Worm (Caenorhabditis elegans): Measurements from ENCODE around the gene T05G5.4.

T05G5.4 gene

DNA sequence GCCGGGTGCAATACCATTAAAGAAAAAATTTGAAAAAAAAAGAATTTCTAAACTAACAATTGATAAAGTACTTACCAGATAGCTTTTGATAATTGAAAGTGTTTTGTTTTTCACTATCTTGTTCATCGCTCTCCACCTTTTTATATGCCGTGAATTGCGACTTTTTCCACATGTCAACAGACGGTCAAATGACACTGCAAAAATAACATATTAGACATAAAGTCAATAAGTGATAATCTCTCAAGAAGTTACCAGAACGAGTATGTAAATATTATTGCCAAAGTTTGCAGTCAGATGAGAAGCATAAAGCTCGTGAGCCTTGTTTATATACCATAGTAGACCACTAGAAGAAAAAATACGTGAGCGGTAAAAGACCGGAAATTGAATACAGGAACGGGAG is 12.9 kb upstream of the T05G5.4 start, which contains the start of gene dao-6:
dao-6 (minus strand) TSS at position 345 of the 400 bp plus-strand sequence.
- TF ChIP-seq daf-16 (GFP tag; optimal IDR thresholded peaks at IDR 0.05) (no peak), daf-16 (tag; optimal IDR thresholded peaks at IDR 0.05) (peak; percentile 62), nhr-10 (tag; optimal IDR thresholded peaks at IDR 0.05) (no peak)

DNA sequence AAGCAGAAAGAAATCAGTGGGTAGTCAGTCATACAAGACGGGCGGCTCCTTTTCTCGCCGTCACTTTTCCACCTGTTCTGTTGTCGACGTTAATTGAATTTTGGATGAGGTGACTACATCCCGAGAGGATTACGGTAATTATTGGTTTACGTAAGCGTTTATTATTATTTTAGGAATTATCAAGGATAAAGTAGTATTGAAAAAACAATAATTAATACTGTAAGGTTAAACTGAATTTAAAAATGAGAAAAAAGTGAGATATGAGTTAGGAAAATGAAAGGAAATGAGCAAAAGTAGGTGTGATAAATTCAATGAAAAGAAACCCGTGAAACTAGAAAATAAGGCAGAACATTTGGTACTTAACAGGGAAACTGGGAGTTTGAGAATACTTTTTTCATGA is 9.8 kb upstream of the T05G5.4 start, which contains the start of gene hlh-4:
hlh-4 (minus strand) TSS at position 101 of the 400 bp plus-strand sequence.
- no peak for TF ChIP-seq egl-27 (tag; optimal IDR thresholded peaks at IDR 0.05)
- no peak for TF ChIP-seq zfp-2 (tag; optimal IDR thresholded peaks at IDR 0.05)

DNA sequence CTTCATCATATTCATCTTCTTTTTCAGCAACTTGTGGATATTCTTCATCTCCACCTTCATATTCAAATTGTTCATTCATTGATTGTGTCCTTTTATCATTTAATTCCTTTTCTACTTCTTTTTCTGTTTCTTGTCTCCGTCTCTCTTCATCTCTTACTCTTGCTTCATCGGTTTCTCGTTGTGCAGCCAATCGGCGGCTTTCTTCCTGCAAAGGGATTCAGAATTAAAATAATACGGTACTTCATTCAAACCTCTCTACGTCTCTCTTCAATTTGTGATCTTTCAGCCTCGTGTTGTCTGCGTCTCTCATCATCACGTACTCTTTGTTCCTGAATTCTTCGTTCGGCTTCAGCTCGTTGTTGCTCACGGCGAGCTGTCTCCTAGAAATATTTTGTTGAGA is 8.1 kb upstream of the T05G5.4 start:
- TF ChIP-seq lsy-2 (tag; optimal IDR thresholded peaks at IDR 0.05) (peak in 1 of 2 experiments; percentile 28), nhr-28 (tag; optimal IDR thresholded peaks at IDR 0.05) (peak; percentile 15), unc-62 (GFP tag; optimal IDR thresholded peaks at IDR 0.05 in 1 of 2) (peak in 1 of 2 experiments; percentile 87), unc-62 (tag; optimal IDR thresholded peaks at IDR 0.05) (no peak), skn-1 (tag; optimal IDR thresholded peaks at IDR 0.05) (no peak), mdt-29 (GFP tag; IDR thresholded peaks at IDR 0.05) (no peak)

DNA sequence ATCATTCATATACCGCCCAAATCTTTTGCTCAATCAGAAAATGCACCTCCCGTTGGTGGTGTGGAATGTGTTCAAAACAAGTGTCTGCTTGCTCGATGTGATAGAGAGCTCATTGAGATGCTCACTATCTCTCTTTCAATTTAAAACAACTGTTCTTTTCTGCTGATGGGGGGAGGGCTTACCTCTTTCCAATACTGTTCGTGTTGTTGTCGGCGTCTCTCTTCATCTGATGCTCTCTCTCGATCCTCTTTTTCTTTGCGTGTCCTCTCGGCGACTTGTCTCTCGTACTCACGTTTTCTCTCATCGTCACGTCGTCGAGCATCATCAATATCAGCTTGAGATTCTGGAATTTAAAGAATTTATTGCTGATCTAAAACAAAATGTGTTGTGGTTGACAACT is 6.7 kb upstream of the T05G5.4 start:
- TF ChIP-seq dpl-1 (GFP tag; optimal IDR thresholded peaks at IDR 0.05) (no peak), madf-9 (GFP tag; conservative IDR thresholded peaks at IDR 0.05) (no peak), zfp-2 (tag; optimal IDR thresholded peaks at IDR 0.05) (no peak), cey-2 (tag; optimal IDR thresholded peaks at IDR 0.05; ENCODE audit: borderline replicate concordance, insufficient read depth) (no peak), skn-1 (tag; optimal IDR thresholded peaks at IDR 0.05) (no peak), madf-5 (GFP tag; IDR thresholded peaks at IDR 0.05) (no peak), F37D6.2 (tag; optimal IDR thresholded peaks at IDR 0.05) (no peak), pqm-1 (tag; optimal IDR thresholded peaks at IDR 0.05) (no peak), nhr-11 (tag; optimal IDR thresholded peaks at IDR 0.05) (peak; percentile 59), daf-16 (GFP tag; optimal IDR thresholded peaks at IDR 0.05) (peak in 1 of 2 experiments; percentile 93), daf-16 (tag; optimal IDR thresholded peaks at IDR 0.05) (no peak), hlh-30 (tag; optimal IDR thresholded peaks at IDR 0.05; ENCODE audit: insufficient read depth) (peak; percentile 7), rbr-2 (tag; optimal IDR thresholded peaks at IDR 0.05) (no peak), unc-62 (GFP tag; optimal IDR thresholded peaks at IDR 0.05 in 1 of 2) (no peak), unc-62 (tag; optimal IDR thresholded peaks at IDR 0.05) (no peak)

DNA sequence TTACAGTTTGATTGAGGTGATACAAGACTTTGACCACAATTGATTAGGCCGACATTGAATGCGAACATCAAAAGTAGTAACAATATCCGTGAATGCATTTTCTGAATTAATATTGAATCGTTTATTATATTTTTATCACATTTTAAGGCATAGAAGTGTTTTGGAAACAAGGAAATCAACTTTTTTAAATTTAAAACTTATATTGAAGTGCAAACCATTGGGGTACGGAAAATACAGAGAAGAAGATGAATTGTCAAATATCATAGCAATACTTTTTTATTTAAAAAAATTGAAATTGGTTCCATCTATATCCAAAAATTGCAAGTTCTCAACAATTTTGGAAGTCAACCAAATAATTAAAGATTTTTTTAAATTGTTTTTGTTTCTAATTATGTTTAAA is 5.5 kb upstream of the T05G5.4 start, which contains the start of gene T05G5.1:
T05G5.1 (minus strand) TSS at position 101 of the 400 bp plus-strand sequence.
- TF ChIP-seq F10B5.3 (tag; optimal IDR thresholded peaks at IDR 0.05) (no peak), nhr-42 (GFP tag; IDR thresholded peaks at IDR 0.05) (no peak), ztf-11 (tag; optimal IDR thresholded peaks at IDR 0.05) (no peak), cey-2 (tag; optimal IDR thresholded peaks at IDR 0.05; ENCODE audit: borderline replicate concordance, insufficient read depth) (no peak), madf-5 (GFP tag; IDR thresholded peaks at IDR 0.05) (no peak), lin-1 (GFP tag; IDR thresholded peaks at IDR 0.05) (no peak), lin-29 (GFP tag; IDR thresholded peaks at IDR 0.05) (no peak), aly-2 (tag; optimal IDR thresholded peaks at IDR 0.05) (no peak), mdl-1 (tag; optimal IDR thresholded peaks at IDR 0.05) (no peak), Y105C5A.15 (GFP tag; IDR thresholded peaks at IDR 0.05) (no peak), ces-1 (GFP tag; optimal IDR thresholded peaks at IDR 0.05) (no peak), hmg-1.1 (GFP tag; IDR thresholded peaks at IDR 0.05) (no peak), dmd-8 (GFP tag; IDR thresholded peaks at IDR 0.05) (no peak), rbr-2 (tag; optimal IDR thresholded peaks at IDR 0.05) (no peak), mxl-3 (GFP tag; optimal IDR thresholded peaks at IDR 0.05) (no peak), zip-11 (GFP tag; IDR thresholded peaks at IDR 0.05) (no peak)
